Fruit fly (Drosophila melanogaster) whole organism, embryonic: ENCODE results near the gene HDAC6.
A peak's percentile ranks its signal among the peaks of the same experiment; 100 is the strongest.

Experiments
- Aef1 ChIP-seq: fragments of 200-800 bp; sonication (Bioruptor generic); IDR thresholded peaks from 3 replicates; pipeline ENCODE4 v1.3.6; 2022; ENCODE audit warnings: missing biosample characterization, missing genetic modification characterization
- Awh ChIP-seq: fragments of 200-800 bp; sonication (Bioruptor generic); IDR thresholded peaks from 2 replicates; pipeline ENCODE4, ENCODE4 v1.3.6; 2022; ENCODE audit warnings: missing biosample characterization, missing genetic modification characterization
- C15 ChIP-seq: fragments of 200-800 bp; sonication (Bioruptor generic); IDR thresholded peaks from 3 replicates; pipeline ENCODE4 v1.3.6; 2022; ENCODE audit warnings: missing biosample characterization, missing genetic modification characterization
- CG11247 ChIP-seq: fragments of 200-800 bp; sonication (Bioruptor generic); IDR thresholded peaks from 2 replicates; pipeline ENCODE4 v1.3.6; 2022; ENCODE audit warnings: missing biosample characterization, missing genetic modification characterization
- CG11398 ChIP-seq: fragments of 200-800 bp; sonication (Bioruptor generic); optimal IDR thresholded peaks from 2 replicates; lab custom pipeline; 2016; ENCODE audit warnings: missing biosample characterization, missing genetic modification characterization
- CG11560 ChIP-seq: fragments of 200-800 bp; sonication (Bioruptor generic); IDR thresholded peaks from 3 replicates; pipeline ENCODE4 v1.3.6; 2022; ENCODE audit warnings: missing biosample characterization, missing genetic modification characterization
- CG12744 ChIP-seq: fragments of 200-800 bp; sonication (Bioruptor generic); optimal IDR thresholded peaks from 2 replicates; lab custom pipeline; 2016; ENCODE audit warnings: missing biosample characterization, missing genetic modification characterization
- CG13296 ChIP-seq: fragments of 200-800 bp; sonication (Bioruptor generic); optimal IDR thresholded peaks from 3 replicates; lab custom pipeline; 2018; ENCODE audit warnings: missing biosample characterization, mild to moderate bottlenecking, missing genetic modification characterization
- CG15011 ChIP-seq: fragments of 200-800 bp; sonication (Bioruptor generic); optimal IDR thresholded peaks from 3 replicates; lab custom pipeline; 2018; ENCODE audit warnings: missing biosample characterization, mild to moderate bottlenecking, missing genetic modification characterization
- CG15269 ChIP-seq: fragments of 200-800 bp; sonication (Bioruptor generic); optimal IDR thresholded peaks from 2 replicates; lab custom pipeline; 2018; ENCODE audit warnings: missing biosample characterization, mild to moderate bottlenecking, missing genetic modification characterization, moderate library complexity
- CG15696 ChIP-seq: fragments of 200-800 bp; sonication (Bioruptor generic); optimal IDR thresholded peaks from 2 replicates; lab custom pipeline; 2019; ENCODE audit warnings: missing biosample characterization, mild to moderate bottlenecking, missing genetic modification characterization, moderate library complexity
- CG17328 ChIP-seq: fragments of 200-800 bp; sonication (Bioruptor generic); IDR thresholded peaks from 2 replicates; pipeline ENCODE4 v1.3.6; 2022; ENCODE audit warnings: missing biosample characterization, missing genetic modification characterization
- CG17802 ChIP-seq: fragments of 200-800 bp; sonication (Bioruptor generic); optimal IDR thresholded peaks from 2 replicates; lab custom pipeline; 2018; ENCODE audit warnings: missing biosample characterization, mild to moderate bottlenecking, missing genetic modification characterization, moderate library complexity
- CG31224 ChIP-seq: fragments of 200-800 bp; sonication (Bioruptor generic); IDR thresholded peaks from 2 replicates; pipeline ENCODE4 v1.3.6; 2022; ENCODE audit warnings: missing biosample characterization, missing genetic modification characterization
- CG31441 ChIP-seq: fragments of 200-800 bp; sonication (Bioruptor generic); IDR thresholded peaks from 2 replicates; pipeline ENCODE4 v1.3.6; 2022; ENCODE audit warnings: missing biosample characterization, missing genetic modification characterization
- CG34422 ChIP-seq: fragments of 200-800 bp; sonication (Bioruptor generic); IDR thresholded peaks from 3 replicates; pipeline ENCODE4 v1.3.6; 2022; ENCODE audit warnings: missing biosample characterization, missing genetic modification characterization
- CG4730 ChIP-seq: fragments of 200-800 bp; sonication (Bioruptor generic); IDR thresholded peaks from 2 replicates; pipeline ENCODE4 v1.3.6; 2022; ENCODE audit warnings: missing biosample characterization, missing genetic modification characterization
- CG4854 ChIP-seq: fragments of 200-800 bp; sonication (Bioruptor generic); optimal IDR thresholded peaks from 2 replicates; lab custom pipeline; 2016; ENCODE audit warnings: missing biosample characterization, missing genetic modification characterization, inconsistent platforms
- CG6654 ChIP-seq: fragments of 200-800 bp; sonication (Bioruptor generic); optimal IDR thresholded peaks from 2 replicates; lab custom pipeline; 2017; ENCODE audit warnings: missing biosample characterization, mild to moderate bottlenecking, missing genetic modification characterization
- CG7745 ChIP-seq: fragments of 200-800 bp; sonication (Bioruptor generic); optimal IDR thresholded peaks from 2 replicates; lab custom pipeline; 2018; ENCODE audit warnings: missing biosample characterization, mild to moderate bottlenecking, missing genetic modification characterization, moderate library complexity
- CG8388 ChIP-seq: fragments of 200-800 bp; sonication (Bioruptor generic); optimal IDR thresholded peaks from 2 replicates; lab custom pipeline; 2019; ENCODE audit warnings: missing biosample characterization, mild to moderate bottlenecking, missing genetic modification characterization, moderate library complexity
- CG8478 ChIP-seq: fragments of >200 bp; optimal IDR thresholded peaks from 2 replicates; lab custom pipeline; 2018
- CG9437 ChIP-seq: fragments of 200-800 bp; sonication (Bioruptor generic); optimal IDR thresholded peaks from 2 replicates; lab custom pipeline; 2018; ENCODE audit warnings: missing biosample characterization, mild to moderate bottlenecking, missing genetic modification characterization
- CTCF ChIP-seq: fragments of 200-800 bp; sonication (Bioruptor generic); optimal IDR thresholded peaks from 2 replicates; lab custom pipeline; 2017; ENCODE audit warnings: missing biosample characterization, mild to moderate bottlenecking, missing genetic modification characterization, moderate library complexity
- Deaf1 ChIP-seq: fragments of 200-800 bp; optimal IDR thresholded peaks from 3 replicates; lab custom pipeline; 2019; ENCODE audit warnings: missing biosample characterization, mild to moderate bottlenecking, missing genetic modification characterization, moderate library complexity
- Dip2 ChIP-seq: fragments of 200-800 bp; sonication (Bioruptor generic); IDR thresholded peaks from 2 replicates; pipeline ENCODE4 v1.3.6; 2022; ENCODE audit warnings: missing biosample characterization, missing genetic modification characterization
- Doc3 ChIP-seq: fragments of 200-800 bp; sonication (Bioruptor generic); IDR thresholded peaks from 3 replicates; pipeline ENCODE4 v1.3.6; 2022; ENCODE audit warnings: missing biosample characterization, missing genetic modification characterization; ENCODE audit not compliant: partially characterized antibody
- Elba2 ChIP-seq: fragments of 200-800 bp; sonication (Bioruptor generic); optimal IDR thresholded peaks from 3 replicates; lab custom pipeline; 2016; ENCODE audit warnings: missing biosample characterization, missing genetic modification characterization
- Ets97D ChIP-seq: fragments of 200-800 bp; sonication (Bioruptor generic); optimal IDR thresholded peaks from 3 replicates; lab custom pipeline; 2016; ENCODE audit warnings: missing biosample characterization, missing genetic modification characterization
- HLH54F ChIP-seq: fragments of 200-800 bp; sonication (Bioruptor generic); optimal IDR thresholded peaks from 3 replicates; lab custom pipeline; 2016; ENCODE audit warnings: missing biosample characterization, missing genetic modification characterization
- Jarid2 ChIP-seq: fragments of 200-800 bp; sonication (Bioruptor generic); optimal IDR thresholded peaks from 3 replicates; lab custom pipeline; 2017; ENCODE audit warnings: mild to moderate bottlenecking, missing biosample characterization, missing genetic modification reagents, missing genetic modification characterization
- Med ChIP-seq: fragments of 200-800 bp; sonication (Bioruptor generic); peaks from one replicate; lab custom pipeline; 2016; ENCODE audit warnings: missing biosample characterization, missing genetic modification characterization, mild to moderate bottlenecking, inconsistent platforms, moderate library complexity
- NK7.1 ChIP-seq: fragments of 200-800 bp; sonication (Bioruptor generic); optimal IDR thresholded peaks from 3 replicates; lab custom pipeline; 2016; ENCODE audit warnings: missing biosample characterization, missing genetic modification characterization
- Neu2 ChIP-seq: fragments of 200-800 bp; sonication (Bioruptor generic); optimal IDR thresholded peaks from 3 replicates; lab custom pipeline; 2016; ENCODE audit warnings: missing biosample characterization, missing genetic modification characterization, borderline replicate concordance
- Poxn ChIP-seq: fragments of 200-800 bp; sonication (Bioruptor generic); IDR thresholded peaks from 2 replicates; pipeline ENCODE4 v1.3.6; 2022; ENCODE audit warnings: missing biosample characterization, missing genetic modification characterization
- Six4 ChIP-seq: fragments of 200-800 bp; sonication (Bioruptor generic); optimal IDR thresholded peaks from 2 replicates; lab custom pipeline; 2016; ENCODE audit warnings: missing biosample characterization, missing genetic modification characterization
- Spps ChIP-seq: fragments of 200-800 bp; sonication (Bioruptor generic); optimal IDR thresholded peaks from 2 replicates; lab custom pipeline; 2018; ENCODE audit warnings: missing biosample characterization, mild to moderate bottlenecking, missing genetic modification characterization
- Stat92E ChIP-seq, 3 experiments: fragments of >200 bp in 2 of 3; fragments of 200-800 bp in 1 of 3; sonication (Bioruptor generic) in 1 of 3; optimal IDR thresholded peaks; 2 replicates each; lab custom pipeline; 2017 to 2019; ENCODE audit warnings: missing biosample characterization in 3 of 3, missing genetic modification characterization in 3 of 3, mild to moderate bottlenecking in 1 of 3, moderate library complexity in 1 of 3
- TFAM ChIP-seq: fragments of 200-800 bp; sonication (Bioruptor generic); optimal IDR thresholded peaks from 2 replicates; lab custom pipeline; 2017; ENCODE audit warnings: missing biosample characterization, missing genetic modification characterization, inconsistent platforms
- al ChIP-seq: fragments of 200-800 bp; sonication (Bioruptor generic); IDR thresholded peaks from 2 replicates; pipeline ENCODE4 v1.3.6; 2022; ENCODE audit warnings: missing biosample characterization, missing genetic modification characterization
- cg ChIP-seq: fragments of 200-800 bp; sonication (Bioruptor generic); optimal IDR thresholded peaks from 3 replicates; lab custom pipeline; 2019; ENCODE audit warnings: missing biosample characterization, mild to moderate bottlenecking, missing genetic modification characterization, moderate library complexity
- en ChIP-seq: fragments of 200-800 bp; sonication (Bioruptor generic); optimal IDR thresholded peaks from 2 replicates; lab custom pipeline; 2016; ENCODE audit warnings: missing biosample characterization, missing genetic modification characterization
- fru ChIP-seq: fragments of >200 bp; optimal IDR thresholded peaks from 2 replicates; lab custom pipeline; 2017
- gcm2 ChIP-seq: fragments of 200-800 bp; sonication (Bioruptor generic); optimal IDR thresholded peaks from 2 replicates; lab custom pipeline; 2016; ENCODE audit warnings: missing biosample characterization, missing genetic modification characterization
- insv ChIP-seq, 2 experiments: fragments of 200-800 bp; sonication (Bioruptor generic); optimal IDR thresholded peaks; 3 replicates each; lab custom pipeline; 2016 to 2018; ENCODE audit warnings: missing biosample characterization in 2 of 2, missing genetic modification characterization in 2 of 2
- lilli ChIP-seq: fragments of 200-800 bp; sonication (Bioruptor generic); optimal IDR thresholded peaks from 3 replicates; lab custom pipeline; 2016; ENCODE audit warnings: missing biosample characterization, missing genetic modification characterization
- scrt ChIP-seq: fragments of 200-800 bp; sonication (Bioruptor generic); optimal IDR thresholded peaks from 2 replicates; lab custom pipeline; 2018; ENCODE audit warnings: missing biosample characterization, mild to moderate bottlenecking, missing genetic modification characterization, moderate library complexity
- shn ChIP-seq: fragments of 200-800 bp; sonication (Bioruptor generic); optimal IDR thresholded peaks from 3 replicates; lab custom pipeline; 2016; ENCODE audit warnings: missing biosample characterization, missing genetic modification characterization
- tin ChIP-seq: fragments of 200-800 bp; sonication (Bioruptor generic); optimal IDR thresholded peaks from 3 replicates; lab custom pipeline; 2016; ENCODE audit warnings: missing biosample characterization, missing genetic modification characterization
- ttk ChIP-seq: fragments of 200-800 bp; sonication (Bioruptor generic); IDR thresholded peaks from 2 replicates; pipeline ENCODE4 v2.1.2; 2022; ENCODE audit warnings: missing biosample characterization, missing genetic modification characterization
- tup ChIP-seq: fragments of 200-800 bp; sonication (Bioruptor generic); optimal IDR thresholded peaks from 2 replicates; lab custom pipeline; 2016; ENCODE audit warnings: missing biosample characterization, mild to moderate bottlenecking, missing genetic modification characterization, moderate library complexity
- unpg ChIP-seq: fragments of 200-800 bp; sonication (Bioruptor generic); optimal IDR thresholded peaks from 3 replicates; lab custom pipeline; 2018; ENCODE audit warnings: missing biosample characterization, mild to moderate bottlenecking, missing genetic modification characterization, moderate library complexity
- zfh1 ChIP-seq: fragments of 200-800 bp; sonication (Bioruptor generic); IDR thresholded peaks from 3 replicates; pipeline ENCODE4 v1.3.6; 2022; ENCODE audit warnings: missing biosample characterization, missing genetic modification characterization

Gene HDAC6

dm6 chrX:15353654-15354053, 20.5 kb downstream of the HDAC6 start:
- TF ChIP-seq NK7.1 (GFP tag; lab: Kevin White, UChicago), result no peak
- TF ChIP-seq CG15696 (tag; lab: Kevin White, UChicago), result peak; percentile 33
- peak; percentile 10 for TF ChIP-seq Med (GFP tag; lab: Kevin White, UChicago)
- TF ChIP-seq CG17802 (tag; lab: Kevin White, UChicago), result no peak
- TF ChIP-seq Jarid2 (GFP tag; lab: Kevin White, UChicago), result no peak
- TF ChIP-seq Dip2 (GFP tag; lab: Robert Waterston, UW), result peak; percentile 87
- TF ChIP-seq CG31441, result no peak
- no peak for TF ChIP-seq Doc3 (GFP tag; lab: Robert Waterston, UW)
- TF ChIP-seq CG13296 (GFP tag; lab: Kevin White, UChicago), result no peak
- peak; percentile 89 for TF ChIP-seq CTCF (GFP tag; lab: Kevin White, UChicago)
- no peak for TF ChIP-seq Six4 (GFP tag; lab: Kevin White, UChicago)
- no peak for TF ChIP-seq gcm2
- TF ChIP-seq, all 482 proteins: peak for 4

- TF ChIP-seq CG11398 (GFP tag; lab: Kevin White, UChicago) (no peak), CG15269 (tag; lab: Kevin White, UChicago) (no peak), al (GFP tag; lab: Robert Waterston, UW) (no peak), CG12744 (no peak), Neu2 (GFP tag; lab: Kevin White, UChicago) (no peak), fru (no peak), CG4854 (GFP tag; lab: Kevin White, UChicago) (no peak), Ets97D (GFP tag; lab: Kevin White, UChicago) (no peak), shn (GFP tag; lab: Kevin White, UChicago) (no peak), unpg (GFP tag; lab: Kevin White, UChicago) (no peak), TFAM (GFP tag; lab: Kevin White, UChicago) (no peak), CG11560 (no peak), CG15011 (GFP tag; lab: Kevin White, UChicago) (no peak), CG8388 (GFP tag; lab: Kevin White, UChicago) (no peak), en (GFP tag; lab: Kevin White, UChicago) (no peak), CG34422 (GFP tag; lab: Robert Waterston, UW) (no peak), lilli (GFP tag; lab: Kevin White, UChicago) (no peak), C15 (GFP tag; lab: Robert Waterston, UW) (no peak), Poxn (no peak), HLH54F (GFP tag; lab: Kevin White, UChicago) (no peak), CG6654 (no peak), ttk (GFP tag; lab: Robert Waterston, UW) (no peak), CG4730 (GFP tag; lab: Robert Waterston, UW) (no peak), Deaf1 (tag; lab: Kevin White, UChicago) (peak; percentile 26), Elba2 (no peak), CG8478 (peak; percentile 87), Stat92E (GFP tag; optimal IDR thresholded peaks at IDR 0.05; lab: Kevin White, UChicago) (no peak), Spps (tag; lab: Kevin White, UChicago) (no peak), tup (GFP tag; lab: Kevin White, UChicago) (no peak), CG31224 (GFP tag; lab: Robert Waterston, UW) (no peak), CG11247 (GFP tag; lab: Robert Waterston, UW) (no peak), cg (peak; percentile 53), scrt (no peak), CG7745 (no peak), Aef1 (GFP tag; lab: Robert Waterston, UW) (no peak), Awh (GFP tag; lab: Robert Waterston, UW) (no peak), zfh1 (GFP tag; lab: Robert Waterston, UW) (no peak), CG17328 (GFP tag; lab: Robert Waterston, UW) (no peak), tin (GFP tag; lab: Kevin White, UChicago) (no peak), CG9437 (GFP tag; lab: Kevin White, UChicago) (no peak), insv (GFP tag; optimal IDR thresholded peaks at IDR 0.05; lab: Kevin White, UChicago) (no peak)
These were observed 23.3 kb downstream of the HDAC6 start for dm6 chrX:15356410-15356809.
